Fruit fly (Drosophila melanogaster) whole organism, pupa: Measurements from ENCODE around the gene grn.

ENCODE experiments used
- CG10348 ChIP-seq: fragments of 200-800 bp; sonication (Bioruptor generic); IDR thresholded peaks from 2 replicates; pipeline ENCODE4 v1.3.6; 2022; ENCODE audit warnings: missing biosample characterization, missing genetic modification characterization
- CG17806 ChIP-seq: fragments of 200-800 bp; sonication (Bioruptor generic); optimal IDR thresholded peaks from 2 replicates; lab custom pipeline; 2018; ENCODE audit warnings: missing biosample characterization, mild to moderate bottlenecking, missing genetic modification characterization, moderate library complexity
- Ets98B ChIP-seq: fragments of 200-800 bp; sonication (Bioruptor generic); IDR thresholded peaks from 2 replicates; pipeline ENCODE4 v1.3.6; 2022; ENCODE audit warnings: missing biosample characterization, missing genetic modification characterization
- rn ChIP-seq: fragments of 200-800 bp; sonication (Bioruptor generic); IDR thresholded peaks from 2 replicates; pipeline ENCODE4 v1.3.6; 2022; ENCODE audit warnings: missing biosample characterization, missing genetic modification characterization

dm6 chr3R:8151163-8151562, 30.1 kb downstream of the grn start:
- TF ChIP-seq CG10348 (GFP tag; lab: Robert Waterston, UW) (no peak), CG17806 (no peak), rn (no peak), Ets98B (GFP tag; lab: Robert Waterston, UW) (no peak)
